Fruit fly (Drosophila melanogaster) whole organism, embryonic: Measurements from ENCODE around the gene CG42538.
A peak's percentile ranks its signal among the peaks of the same experiment; 100 is the strongest.

Experiments
- Aef1 ChIP-seq: fragments of 200-800 bp; sonication (Bioruptor generic); IDR thresholded peaks from 3 replicates; pipeline ENCODE4 v1.3.6; 2022; ENCODE audit warnings: missing biosample characterization, missing genetic modification characterization
- Awh ChIP-seq: fragments of 200-800 bp; sonication (Bioruptor generic); IDR thresholded peaks from 2 replicates; pipeline ENCODE4, ENCODE4 v1.3.6; 2022; ENCODE audit warnings: missing biosample characterization, missing genetic modification characterization
- C15 ChIP-seq: fragments of 200-800 bp; sonication (Bioruptor generic); IDR thresholded peaks from 3 replicates; pipeline ENCODE4 v1.3.6; 2022; ENCODE audit warnings: missing biosample characterization, missing genetic modification characterization
- CG10209 ChIP-seq: fragments of 200-800 bp; sonication (Bioruptor generic); optimal IDR thresholded peaks from 3 replicates; lab custom pipeline; 2017; ENCODE audit warnings: missing biosample characterization, mild to moderate bottlenecking, missing genetic modification characterization, missing genetic modification reagents
- CG1024 ChIP-seq: fragments of 200-800 bp; sonication (Bioruptor generic); IDR thresholded peaks from 2 replicates; pipeline ENCODE4 v1.3.6; 2022; ENCODE audit warnings: missing biosample characterization, missing genetic modification characterization
- CG11696 ChIP-seq: fragments of 200-800 bp; sonication (Bioruptor generic); IDR thresholded peaks from 2 replicates; pipeline ENCODE4 v1.3.6; 2022; ENCODE audit warnings: missing biosample characterization, missing genetic modification characterization
- CG12744 ChIP-seq: fragments of 200-800 bp; sonication (Bioruptor generic); optimal IDR thresholded peaks from 2 replicates; lab custom pipeline; 2016; ENCODE audit warnings: missing biosample characterization, missing genetic modification characterization
- CG14441 ChIP-seq: fragments of 200-800 bp; sonication (Bioruptor generic); IDR thresholded peaks from 2 replicates; pipeline ENCODE4 v1.3.6; 2022; ENCODE audit warnings: missing biosample characterization, missing genetic modification characterization
- CG17612 ChIP-seq: fragments of 200-800 bp; sonication (Bioruptor generic); IDR thresholded peaks from 2 replicates; pipeline ENCODE4 v1.3.6; 2022; ENCODE audit warnings: missing biosample characterization, missing genetic modification characterization
- CG17829 ChIP-seq: fragments of 200-800 bp; optimal IDR thresholded peaks from 2 replicates; lab custom pipeline; 2019; ENCODE audit warnings: missing biosample characterization, mild to moderate bottlenecking, missing genetic modification characterization, moderate library complexity
- CG2889 ChIP-seq: fragments of 200-800 bp; sonication (Bioruptor generic); IDR thresholded peaks from 3 replicates; pipeline ENCODE4 v1.3.6; 2022; ENCODE audit warnings: missing biosample characterization, missing genetic modification characterization
- CG32767 ChIP-seq: fragments of 200-800 bp; sonication (Bioruptor generic); IDR thresholded peaks from 2 replicates; pipeline ENCODE4 v1.3.6; 2022; ENCODE audit warnings: missing biosample characterization, missing genetic modification characterization
- CG4328 ChIP-seq: fragments of 200-800 bp; sonication (Bioruptor generic); optimal IDR thresholded peaks from 3 replicates; lab custom pipeline; 2017; ENCODE audit warnings: missing biosample characterization, missing genetic modification reagents, missing genetic modification characterization
- CG6175 ChIP-seq: fragments of 200-800 bp; sonication (Bioruptor generic); IDR thresholded peaks from 3 replicates; pipeline ENCODE4 v1.3.6; 2022; ENCODE audit warnings: missing biosample characterization, missing genetic modification characterization
- CG6689 ChIP-seq: fragments of 200-800 bp; sonication (Bioruptor generic); IDR thresholded peaks from 2 replicates; pipeline ENCODE4 v1.3.6; 2022; ENCODE audit warnings: missing biosample characterization, missing genetic modification characterization
- CG9215 ChIP-seq: fragments of 200-800 bp; sonication (Bioruptor generic); IDR thresholded peaks from 2 replicates; pipeline ENCODE4 v1.3.6; 2022; ENCODE audit warnings: missing biosample characterization, missing genetic modification characterization
- CG9797 ChIP-seq: fragments of 200-800 bp; sonication (Bioruptor generic); optimal IDR thresholded peaks from 3 replicates; lab custom pipeline; 2018; ENCODE audit warnings: missing biosample characterization, mild to moderate bottlenecking, missing genetic modification characterization
- CG9876 ChIP-seq: fragments of 200-800 bp; sonication (Bioruptor generic); optimal IDR thresholded peaks from 2 replicates; lab custom pipeline; 2016; ENCODE audit warnings: missing biosample characterization, missing genetic modification characterization
- D19B ChIP-seq: fragments of 200-800 bp; sonication (Bioruptor generic); optimal IDR thresholded peaks from 2 replicates; lab custom pipeline; 2017; ENCODE audit warnings: missing biosample characterization, mild to moderate bottlenecking, missing genetic modification characterization
- Dek ChIP-seq: fragments of 200-800 bp; sonication (Bioruptor generic); optimal IDR thresholded peaks from 3 replicates; lab custom pipeline; 2019; ENCODE audit warnings: missing biosample characterization, mild to moderate bottlenecking, missing genetic modification characterization, moderate library complexity
- Dref ChIP-seq: fragments of 200-800 bp; sonication (Bioruptor generic); IDR thresholded peaks from 2 replicates; pipeline ENCODE4 v1.3.6; 2022; ENCODE audit warnings: missing biosample characterization, missing genetic modification characterization
- E2f1 ChIP-seq: fragments of 200-800 bp; sonication (Bioruptor generic); IDR thresholded peaks from 2 replicates; pipeline ENCODE4 v1.3.6; 2022; ENCODE audit warnings: missing biosample characterization, missing genetic modification characterization
- E2f2 ChIP-seq: fragments of 200-800 bp; sonication (Bioruptor generic); IDR thresholded peaks from 2 replicates; pipeline ENCODE4 v1.3.6; 2022; ENCODE audit warnings: missing biosample characterization, missing genetic modification characterization
- Fer2 ChIP-seq: fragments of 200-800 bp; sonication (Bioruptor generic); optimal IDR thresholded peaks from 2 replicates; lab custom pipeline; 2018; ENCODE audit warnings: missing biosample characterization, mild to moderate bottlenecking, missing genetic modification characterization, moderate library complexity
- H2.0 ChIP-seq: fragments of 200-800 bp; sonication (Bioruptor generic); IDR thresholded peaks from 2 replicates; pipeline ENCODE4 v1.3.6; 2022; ENCODE audit warnings: missing biosample characterization, missing genetic modification characterization
- Jarid2 ChIP-seq: fragments of 200-800 bp; sonication (Bioruptor generic); optimal IDR thresholded peaks from 3 replicates; lab custom pipeline; 2017; ENCODE audit warnings: mild to moderate bottlenecking, missing biosample characterization, missing genetic modification reagents, missing genetic modification characterization
- Mes4 ChIP-seq: fragments of 200-800 bp; sonication (Bioruptor generic); optimal IDR thresholded peaks from 2 replicates; lab custom pipeline; 2016; ENCODE audit warnings: missing biosample characterization, missing genetic modification characterization
- Sox102F ChIP-seq: fragments of 200-800 bp; sonication (Bioruptor generic); optimal IDR thresholded peaks from 2 replicates; lab custom pipeline; 2018; ENCODE audit warnings: missing biosample characterization, mild to moderate bottlenecking, missing genetic modification characterization, moderate library complexity
- YL-1 ChIP-seq: fragments of 200-800 bp; sonication (Bioruptor generic); optimal IDR thresholded peaks from 3 replicates; lab custom pipeline; 2017; ENCODE audit warnings: missing biosample characterization, mild to moderate bottlenecking, missing genetic modification characterization
- ase ChIP-seq: fragments of 200-800 bp; sonication (Bioruptor generic); IDR thresholded peaks from 3 replicates; pipeline ENCODE4 v1.3.6; 2022; ENCODE audit warnings: missing biosample characterization, missing genetic modification characterization
- bcd ChIP-seq: fragments of 200-800 bp; sonication (Bioruptor generic); optimal IDR thresholded peaks from 2 replicates; lab custom pipeline; 2017; ENCODE audit warnings: missing biosample characterization, mild to moderate bottlenecking, missing genetic modification characterization
- btn ChIP-seq: fragments of 200-800 bp; sonication (Bioruptor generic); optimal IDR thresholded peaks from 2 replicates; lab custom pipeline; 2016; ENCODE audit warnings: missing biosample characterization, missing genetic modification characterization
- cg ChIP-seq: fragments of 200-800 bp; sonication (Bioruptor generic); optimal IDR thresholded peaks from 3 replicates; lab custom pipeline; 2019; ENCODE audit warnings: missing biosample characterization, mild to moderate bottlenecking, missing genetic modification characterization, moderate library complexity
- chinmo ChIP-seq: fragments of 200-800 bp; sonication (Bioruptor generic); IDR thresholded peaks from 4 replicates; pipeline ENCODE4 v1.3.6; 2022; ENCODE audit warnings: missing biosample characterization, missing genetic modification characterization; ENCODE audit not compliant: partially characterized antibody
- croc ChIP-seq: fragments of 200-800 bp; sonication (Bioruptor generic); conservative IDR thresholded peaks from 3 replicates; pipeline ENCODE4 v1.3.6; 2022; ENCODE audit warnings: missing biosample characterization, missing genetic modification characterization
- disco-r ChIP-seq: fragments of 200-800 bp; sonication (Bioruptor generic); optimal IDR thresholded peaks from 2 replicates; lab custom pipeline; 2016; ENCODE audit warnings: missing biosample characterization, missing genetic modification characterization
- dm ChIP-seq: fragments of 200-800 bp; sonication (Bioruptor generic); optimal IDR thresholded peaks from 3 replicates; lab custom pipeline; 2016; ENCODE audit warnings: missing biosample characterization, missing genetic modification characterization
- dmrt11E ChIP-seq: fragments of 200-800 bp; sonication (Bioruptor generic); optimal IDR thresholded peaks from 3 replicates; lab custom pipeline; 2018; ENCODE audit warnings: missing biosample characterization, mild to moderate bottlenecking, missing genetic modification characterization, moderate library complexity
- fru ChIP-seq: fragments of >200 bp; optimal IDR thresholded peaks from 2 replicates; lab custom pipeline; 2017
- gem ChIP-seq: fragments of 200-800 bp; sonication (Bioruptor generic); optimal IDR thresholded peaks from 2 replicates; lab custom pipeline; 2019; ENCODE audit warnings: missing biosample characterization, mild to moderate bottlenecking, missing genetic modification characterization, moderate library complexity
- lola ChIP-seq, 3 experiments: fragments of >200 bp in 2 of 3; fragments of 200-800 bp in 1 of 3; sonication (Bioruptor generic) in 1 of 3; optimal IDR thresholded peaks; 2 replicates each; lab custom pipeline; 2017 to 2019; ENCODE audit warnings: missing biosample characterization in 3 of 3, missing genetic modification characterization in 3 of 3, mild to moderate bottlenecking in 1 of 3, moderate library complexity in 1 of 3
- lov ChIP-seq, 2 experiments: fragments of 200-800 bp in 1 of 2; fragments of >200 bp in 1 of 2; sonication (Bioruptor generic) in 1 of 2; IDR thresholded peaks in 1 of 2; optimal IDR thresholded peaks in 1 of 2; 2 replicates in 1 of 2; 3 replicates in 1 of 2; pipeline versions ENCODE4 v1.3.6 to Lab custom; 2017 to 2022; ENCODE audit warnings: missing biosample characterization in 1 of 2, missing genetic modification characterization in 1 of 2
- mirr ChIP-seq: fragments of 200-800 bp; sonication (Bioruptor generic); optimal IDR thresholded peaks from 3 replicates; lab custom pipeline; 2018; ENCODE audit warnings: missing biosample characterization, mild to moderate bottlenecking, missing genetic modification characterization
- pho ChIP-seq: fragments of 200-800 bp; sonication (Bioruptor generic); optimal IDR thresholded peaks from 2 replicates; lab custom pipeline; 2016; ENCODE audit warnings: missing biosample characterization, missing genetic modification characterization
- stwl ChIP-seq: fragments of 200-800 bp; sonication (Bioruptor generic); optimal IDR thresholded peaks from 3 replicates; lab custom pipeline; 2018; ENCODE audit warnings: missing biosample characterization, mild to moderate bottlenecking, missing genetic modification characterization, moderate library complexity
- sug ChIP-seq: fragments of 200-800 bp; optimal IDR thresholded peaks from 2 replicates; lab custom pipeline; 2019; ENCODE audit warnings: missing biosample characterization, mild to moderate bottlenecking, missing genetic modification characterization, moderate library complexity
- tio ChIP-seq: fragments of 200-800 bp; sonication (Bioruptor generic); optimal IDR thresholded peaks from 2 replicates; lab custom pipeline; 2017; ENCODE audit warnings: missing biosample characterization, missing genetic modification characterization, inconsistent platforms
- twi ChIP-seq: fragments of 200-800 bp; optimal IDR thresholded peaks from 2 replicates; lab custom pipeline; 2019; ENCODE audit warnings: missing biosample characterization, mild to moderate bottlenecking, missing genetic modification characterization, moderate library complexity
- tx ChIP-seq: fragments of 200-800 bp; sonication (Bioruptor generic); optimal IDR thresholded peaks from 2 replicates; lab custom pipeline; 2016; ENCODE audit warnings: missing biosample characterization, missing genetic modification characterization
- zen ChIP-seq: fragments of 200-800 bp; sonication (Bioruptor generic); optimal IDR thresholded peaks from 3 replicates; lab custom pipeline; 2018; ENCODE audit warnings: missing biosample characterization, mild to moderate bottlenecking, missing genetic modification characterization, moderate library complexity

The CG42538 gene

dm6 chr3L:15999358-16000005, 34.8 kb upstream of the CG42538 start (continued):
- TF ChIP-seq Sox102F = peak; percentile 39
- TF ChIP-seq CG32767 = 0 out of 2 replicates have a peak, but pooled peaks have one; percentile 28
- TF ChIP-seq CG6689 = 0 out of 2 replicates have a peak, but pooled peaks have one; percentile 10
- peak; percentile 43 for TF ChIP-seq E2f2 (GFP tag; lab: Robert Waterston, UW)
- peak; percentile 37 for TF ChIP-seq CG17829
- TF ChIP-seq gem (tag; lab: Kevin White, UChicago) = peak; percentile 74
- TF ChIP-seq tio (GFP tag; lab: Kevin White, UChicago) = peak; percentile 29
- TF ChIP-seq chinmo (GFP tag; lab: Robert Waterston, UW) = peak; percentile 85; the same call in 3 of the 4 replicates
- peak; percentile 61 for TF ChIP-seq CG10209 (GFP tag; lab: Kevin White, UChicago)
- TF ChIP-seq pho = peak; percentile 13
- peak; percentile 7 for TF ChIP-seq twi (tag; lab: Kevin White, UChicago)
- no peak for TF ChIP-seq CG12744 (GFP tag; lab: Kevin White, UChicago)
- no peak for TF ChIP-seq disco-r
- peak; percentile 97 for TF ChIP-seq sug (tag; lab: Kevin White, UChicago)
- 0 out of 2 replicates have a peak, but pooled peaks have one; percentile 10 for TF ChIP-seq H2.0
- TF ChIP-seq Awh (GFP tag; lab: Robert Waterston, UW) = no peak
- TF ChIP-seq cg (GFP tag; lab: Kevin White, UChicago) = peak; percentile 14
- peak; percentile 11 for TF ChIP-seq bcd (GFP tag; lab: Kevin White, UChicago)
- no peak for TF ChIP-seq YL-1 (GFP tag; lab: Kevin White, UChicago)
- 0 out of 2 replicates have a peak, but pooled peaks have one; percentile 25 for TF ChIP-seq CG17612 (GFP tag; lab: Robert Waterston, UW)
- TF ChIP-seq lola (GFP tag; optimal IDR thresholded peaks at IDR 0.05; lab: Kevin White, UChicago) = no peak
- TF ChIP-seq dm (GFP tag; lab: Kevin White, UChicago) = no peak
- peak; percentile 18 for TF ChIP-seq D19B (GFP tag; lab: Kevin White, UChicago)
- peak; percentile 57 for TF ChIP-seq CG11696 (GFP tag; lab: Robert Waterston, UW)
- TF ChIP-seq CG9876 (GFP tag; lab: Kevin White, UChicago) = no peak
- no peak for TF ChIP-seq CG1024 (GFP tag; lab: Robert Waterston, UW)
- TF ChIP-seq CG9797 (GFP tag; lab: Kevin White, UChicago) = no peak
- no peak for TF ChIP-seq btn
- peak; percentile 30 for TF ChIP-seq dmrt11E (tag; lab: Kevin White, UChicago)
- TF ChIP-seq stwl (tag; lab: Kevin White, UChicago) = no peak
- peak; percentile 23 for TF ChIP-seq Dek (tag; lab: Kevin White, UChicago)
- TF ChIP-seq Dref (GFP tag; lab: Robert Waterston, UW) = no peak
- peak; percentile 3 for TF ChIP-seq Fer2 (tag; lab: Kevin White, UChicago)
- no peak for TF ChIP-seq lov (optimal IDR thresholded peaks at IDR 0.05; lab: Kevin White, UChicago)
- no peak for TF ChIP-seq lov (GFP tag; IDR thresholded peaks at IDR 0.05; lab: Robert Waterston, UW)
- TF ChIP-seq Mes4 (GFP tag; lab: Kevin White, UChicago) = no peak
- TF ChIP-seq ase (GFP tag; lab: Robert Waterston, UW) = no peak
- peak; percentile 48 for TF ChIP-seq mirr (GFP tag; lab: Kevin White, UChicago)
- TF ChIP-seq CG4328 = peak; percentile 20
- TF ChIP-seq E2f1 (GFP tag; lab: Robert Waterston, UW) = peak; percentile 55
- no peak for TF ChIP-seq tx
- TF ChIP-seq CG2889 (GFP tag; lab: Robert Waterston, UW) = 0 out of 3 replicates have a peak, but pooled peaks have one; percentile 35
- 0 out of 3 replicates have a peak, but pooled peaks have one; percentile 51 for TF ChIP-seq C15 (GFP tag; lab: Robert Waterston, UW)
- no peak for TF ChIP-seq zen (tag; lab: Kevin White, UChicago)
- TF ChIP-seq CG6175 = no peak
- TF ChIP-seq CG9215 = no peak
- no peak for TF ChIP-seq fru
- peak; percentile 37 for TF ChIP-seq CG14441 (GFP tag; lab: Robert Waterston, UW)
- no peak for TF ChIP-seq croc
- TF ChIP-seq Jarid2 (GFP tag; lab: Kevin White, UChicago) = no peak
- 0 out of 3 replicates have a peak, but pooled peaks have one; percentile 26 for TF ChIP-seq Aef1 (GFP tag; lab: Robert Waterston, UW)
